Fruit fly (Drosophila melanogaster) whole organism, embryonic: ENCODE data around the gene UQCR-Q.

Experiments
- Antp ChIP-seq: fragments of 200-800 bp; sonication (Bioruptor generic); optimal IDR thresholded peaks from 3 replicates; lab custom pipeline; 2016; ENCODE audit warnings: missing biosample characterization, missing genetic modification characterization
- Blimp-1 ChIP-seq: fragments of 200-800 bp; sonication (Bioruptor generic); optimal IDR thresholded peaks from 3 replicates; lab custom pipeline; 2018; ENCODE audit warnings: missing biosample characterization, missing genetic modification characterization, mild to moderate bottlenecking, moderate library complexity, missing genetic modification reagents
- BtbVII ChIP-seq: fragments of 200-800 bp; sonication (Bioruptor generic); optimal IDR thresholded peaks from 3 replicates; lab custom pipeline; 2017; ENCODE audit warnings: missing biosample characterization, mild to moderate bottlenecking, missing genetic modification characterization
- Bteb2 ChIP-seq: fragments of 200-800 bp; sonication (Bioruptor generic); optimal IDR thresholded peaks from 2 replicates; lab custom pipeline; 2016; ENCODE audit warnings: missing biosample characterization, missing genetic modification characterization
- CG10462 ChIP-seq: fragments of 200-800 bp; sonication (Bioruptor generic); optimal IDR thresholded peaks from 2 replicates; lab custom pipeline; 2016; ENCODE audit warnings: missing biosample characterization, missing genetic modification characterization
- CG11398 ChIP-seq: fragments of 200-800 bp; sonication (Bioruptor generic); optimal IDR thresholded peaks from 2 replicates; lab custom pipeline; 2016; ENCODE audit warnings: missing biosample characterization, missing genetic modification characterization
- CG12104 ChIP-seq: fragments of 200-800 bp; sonication (Bioruptor generic); optimal IDR thresholded peaks from 3 replicates; lab custom pipeline; 2016; ENCODE audit warnings: missing biosample characterization, missing genetic modification characterization
- CG12155 ChIP-seq: fragments of 200-800 bp; sonication (Bioruptor generic); optimal IDR thresholded peaks from 3 replicates; lab custom pipeline; 2016; ENCODE audit warnings: missing biosample characterization, missing genetic modification characterization
- CG1529 ChIP-seq: fragments of 200-800 bp; sonication (Bioruptor generic); optimal IDR thresholded peaks from 3 replicates; lab custom pipeline; 2018; ENCODE audit warnings: missing biosample characterization, missing genetic modification characterization
- CG16815 ChIP-seq: fragments of 200-800 bp; sonication (Bioruptor generic); optimal IDR thresholded peaks from 3 replicates; lab custom pipeline; 2017; ENCODE audit warnings: missing biosample characterization, mild to moderate bottlenecking, missing genetic modification characterization
- CG17612 ChIP-seq: fragments of 200-800 bp; sonication (Bioruptor generic); IDR thresholded peaks from 2 replicates; pipeline ENCODE4 v1.3.6; 2022; ENCODE audit warnings: missing biosample characterization, missing genetic modification characterization
- CG18599 ChIP-seq: fragments of 200-800 bp; sonication (Bioruptor generic); optimal IDR thresholded peaks from 3 replicates; lab custom pipeline; 2017; ENCODE audit warnings: missing biosample characterization, missing genetic modification characterization, mild to moderate bottlenecking, moderate library complexity, missing genetic modification reagents
- CG5953 ChIP-seq: fragments of 200-800 bp; sonication (Bioruptor generic); IDR thresholded peaks from 2 replicates; pipeline ENCODE4 v1.3.6; 2022; ENCODE audit warnings: missing biosample characterization, missing genetic modification characterization
- CG6654 ChIP-seq: fragments of 200-800 bp; sonication (Bioruptor generic); optimal IDR thresholded peaks from 2 replicates; lab custom pipeline; 2017; ENCODE audit warnings: missing biosample characterization, mild to moderate bottlenecking, missing genetic modification characterization
- CG6813 ChIP-seq: fragments of 200-800 bp; sonication (Bioruptor generic); optimal IDR thresholded peaks from 2 replicates; lab custom pipeline; 2017; ENCODE audit warnings: missing biosample characterization, missing genetic modification characterization, mild to moderate bottlenecking, moderate library complexity, missing genetic modification reagents
- CG7372 ChIP-seq: fragments of 200-800 bp; sonication (Bioruptor generic); IDR thresholded peaks from 2 replicates; pipeline ENCODE4 v1.3.6; 2022; ENCODE audit warnings: missing biosample characterization, missing genetic modification characterization
- CG7745 ChIP-seq: fragments of 200-800 bp; sonication (Bioruptor generic); optimal IDR thresholded peaks from 2 replicates; lab custom pipeline; 2018; ENCODE audit warnings: missing biosample characterization, mild to moderate bottlenecking, missing genetic modification characterization, moderate library complexity
- CG9437 ChIP-seq: fragments of 200-800 bp; sonication (Bioruptor generic); optimal IDR thresholded peaks from 2 replicates; lab custom pipeline; 2018; ENCODE audit warnings: missing biosample characterization, mild to moderate bottlenecking, missing genetic modification characterization
- CG9797 ChIP-seq: fragments of 200-800 bp; sonication (Bioruptor generic); optimal IDR thresholded peaks from 3 replicates; lab custom pipeline; 2018; ENCODE audit warnings: missing biosample characterization, mild to moderate bottlenecking, missing genetic modification characterization
- CG9876 ChIP-seq: fragments of 200-800 bp; sonication (Bioruptor generic); optimal IDR thresholded peaks from 2 replicates; lab custom pipeline; 2016; ENCODE audit warnings: missing biosample characterization, missing genetic modification characterization
- CG9932 ChIP-seq: fragments of 200-800 bp; sonication (Bioruptor generic); IDR thresholded peaks from 2 replicates; pipeline ENCODE4 v1.3.6; 2022; ENCODE audit warnings: missing biosample characterization, missing genetic modification characterization
- D19B ChIP-seq: fragments of 200-800 bp; sonication (Bioruptor generic); optimal IDR thresholded peaks from 2 replicates; lab custom pipeline; 2017; ENCODE audit warnings: missing biosample characterization, mild to moderate bottlenecking, missing genetic modification characterization
- E2f2 ChIP-seq: fragments of 200-800 bp; sonication (Bioruptor generic); IDR thresholded peaks from 2 replicates; pipeline ENCODE4 v1.3.6; 2022; ENCODE audit warnings: missing biosample characterization, missing genetic modification characterization
- Fer1 ChIP-seq: fragments of 200-800 bp; sonication (Bioruptor generic); optimal IDR thresholded peaks from 2 replicates; lab custom pipeline; 2017; ENCODE audit warnings: missing biosample characterization, mild to moderate bottlenecking, missing genetic modification characterization
- MBD-R2 ChIP-seq: fragments of 200-800 bp; sonication (Bioruptor generic); IDR thresholded peaks from 2 replicates; pipeline ENCODE4 v1.3.6; 2022; ENCODE audit warnings: missing biosample characterization, missing genetic modification characterization
- Nf-YB ChIP-seq: fragments of 200-800 bp; sonication (Bioruptor generic); optimal IDR thresholded peaks from 3 replicates; lab custom pipeline; 2019; ENCODE audit warnings: missing biosample characterization, mild to moderate bottlenecking, missing genetic modification characterization, moderate library complexity
- NfI ChIP-seq: fragments of 200-800 bp; sonication (Bioruptor generic); optimal IDR thresholded peaks from 3 replicates; lab custom pipeline; 2018; ENCODE audit warnings: missing biosample characterization, mild to moderate bottlenecking, missing genetic modification characterization, moderate library complexity
- Six4 ChIP-seq: fragments of 200-800 bp; sonication (Bioruptor generic); optimal IDR thresholded peaks from 2 replicates; lab custom pipeline; 2016; ENCODE audit warnings: missing biosample characterization, missing genetic modification characterization
- Sry-δ ChIP-seq: fragments of 200-800 bp; sonication (Bioruptor generic); optimal IDR thresholded peaks from 2 replicates; lab custom pipeline; 2016; ENCODE audit warnings: missing biosample characterization, missing genetic modification characterization
- ab ChIP-seq: fragments of 200-800 bp; sonication (Bioruptor generic); optimal IDR thresholded peaks from 2 replicates; lab custom pipeline; 2016; ENCODE audit warnings: missing biosample characterization, missing genetic modification characterization
- bigmax ChIP-seq: fragments of 200-800 bp; sonication (Bioruptor generic); optimal IDR thresholded peaks from 2 replicates; lab custom pipeline; 2018; ENCODE audit warnings: missing biosample characterization, mild to moderate bottlenecking, missing genetic modification characterization
- br ChIP-seq: fragments of >200 bp; optimal IDR thresholded peaks from 2 replicates; lab custom pipeline; 2017
- ci ChIP-seq: fragments of 200-800 bp; sonication (Bioruptor generic); IDR thresholded peaks from 3 replicates; pipeline ENCODE4 v1.3.6; 2022; ENCODE audit warnings: missing biosample characterization, missing genetic modification characterization
- da ChIP-seq: fragments of 200-800 bp; sonication (Bioruptor generic); optimal IDR thresholded peaks from 2 replicates; lab custom pipeline; 2016; ENCODE audit warnings: missing biosample characterization, missing genetic modification characterization
- dimm ChIP-seq: fragments of 200-800 bp; sonication (Bioruptor generic); IDR thresholded peaks from 2 replicates; pipeline ENCODE4 v1.3.6; 2022; ENCODE audit warnings: missing biosample characterization, missing genetic modification characterization
- dmrt99B ChIP-seq: fragments of 200-800 bp; sonication (Bioruptor generic); optimal IDR thresholded peaks from 2 replicates; lab custom pipeline; 2018; ENCODE audit warnings: missing biosample characterization, mild to moderate bottlenecking, missing genetic modification characterization, moderate library complexity
- ewg ChIP-seq: fragments of 200-800 bp; sonication (Bioruptor generic); optimal IDR thresholded peaks from 3 replicates; lab custom pipeline; 2017; ENCODE audit warnings: mild to moderate bottlenecking, missing biosample characterization, missing genetic modification reagents, missing genetic modification characterization
- gsb-n ChIP-seq: fragments of 200-800 bp; sonication (Bioruptor generic); optimal IDR thresholded peaks from 3 replicates; lab custom pipeline; 2018; ENCODE audit warnings: missing biosample characterization, mild to moderate bottlenecking, missing genetic modification characterization
- h ChIP-seq: fragments of >200 bp; optimal IDR thresholded peaks from 2 replicates; lab custom pipeline; 2017
- hb ChIP-seq: fragments of 200-800 bp; sonication (Bioruptor generic); IDR thresholded peaks from 3 replicates; pipeline ENCODE4 v1.3.6; 2022; ENCODE audit warnings: missing biosample characterization, missing genetic modification characterization; ENCODE audit not compliant: partially characterized antibody
- her ChIP-seq: fragments of 200-800 bp; sonication (Bioruptor generic); optimal IDR thresholded peaks from 2 replicates; lab custom pipeline; 2016; ENCODE audit warnings: missing biosample characterization, missing genetic modification characterization
- kni ChIP-seq: fragments of 200-800 bp; sonication (Bioruptor generic); optimal IDR thresholded peaks from 3 replicates; lab custom pipeline; 2017; ENCODE audit warnings: mild to moderate bottlenecking, missing biosample characterization, missing genetic modification reagents, missing genetic modification characterization
- lilli ChIP-seq: fragments of 200-800 bp; sonication (Bioruptor generic); optimal IDR thresholded peaks from 3 replicates; lab custom pipeline; 2016; ENCODE audit warnings: missing biosample characterization, missing genetic modification characterization
- luna ChIP-seq: fragments of 200-800 bp; sonication (Bioruptor generic); optimal IDR thresholded peaks from 2 replicates; lab custom pipeline; 2016; ENCODE audit warnings: missing biosample characterization, missing genetic modification characterization
- nerfin-1 ChIP-seq: fragments of 200-800 bp; sonication (Bioruptor generic); optimal IDR thresholded peaks from 3 replicates; lab custom pipeline; 2019; ENCODE audit warnings: missing biosample characterization, mild to moderate bottlenecking, missing genetic modification characterization, moderate library complexity
- pfk ChIP-seq: fragments of 200-800 bp; sonication (Bioruptor generic); optimal IDR thresholded peaks from 2 replicates; lab custom pipeline; 2018; ENCODE audit warnings: missing biosample characterization, mild to moderate bottlenecking, missing genetic modification characterization, moderate library complexity
- pho ChIP-seq: fragments of 200-800 bp; sonication (Bioruptor generic); optimal IDR thresholded peaks from 2 replicates; lab custom pipeline; 2016; ENCODE audit warnings: missing biosample characterization, missing genetic modification characterization
- repo ChIP-seq: fragments of 200-800 bp; sonication (Bioruptor generic); optimal IDR thresholded peaks from 2 replicates; lab custom pipeline; 2016; ENCODE audit warnings: missing biosample characterization, missing genetic modification characterization
- stc ChIP-seq: fragments of 200-800 bp; sonication (Bioruptor generic); IDR thresholded peaks from 2 replicates; pipeline ENCODE4 v1.3.6; 2022; ENCODE audit warnings: missing biosample characterization, missing genetic modification characterization
- ttk ChIP-seq: fragments of 200-800 bp; sonication (Bioruptor generic); IDR thresholded peaks from 2 replicates; pipeline ENCODE4 v2.1.2; 2022; ENCODE audit warnings: missing biosample characterization, missing genetic modification characterization
- wor ChIP-seq: fragments of 200-800 bp; sonication (Bioruptor generic); IDR thresholded peaks from 2 replicates; pipeline ENCODE4 v1.3.6; 2022; ENCODE audit warnings: missing biosample characterization, missing genetic modification characterization
- zen2 ChIP-seq: fragments of 200-800 bp; sonication (Bioruptor generic); IDR thresholded peaks from 3 replicates; pipeline ENCODE4 v1.3.6; 2022; ENCODE audit warnings: missing biosample characterization, missing genetic modification characterization; ENCODE audit not compliant: partially characterized antibody

Gene UQCR-Q

dm6 chr3L:17430957-17431585 is 43.5 kb upstream of the UQCR-Q start (continued):
- TF ChIP-seq BtbVII (GFP tag; lab: Kevin White, UChicago) (no peak), dimm (GFP tag; lab: Robert Waterston, UW) (no peak), bigmax (GFP tag; lab: Kevin White, UChicago) (no peak), CG9932 (GFP tag; lab: Robert Waterston, UW) (peak; percentile 15; the same call in 1 of the 2 replicates), CG5953 (GFP tag; lab: Robert Waterston, UW) (no peak), CG12155 (GFP tag; lab: Kevin White, UChicago) (no peak), CG9797 (no peak), h (no peak), Fer1 (GFP tag; lab: Kevin White, UChicago) (no peak), CG6654 (GFP tag; lab: Kevin White, UChicago) (no peak), CG17612 (GFP tag; lab: Robert Waterston, UW) (no peak), stc (GFP tag; lab: Robert Waterston, UW) (no peak), CG18599 (GFP tag; lab: Kevin White, UChicago) (no peak), Sry-δ (no peak), ci (GFP tag; lab: Robert Waterston, UW) (no peak), dmrt99B (tag; lab: Kevin White, UChicago) (peak; percentile 13), zen2 (no peak), CG11398 (GFP tag; lab: Kevin White, UChicago) (no peak), da (GFP tag; lab: Kevin White, UChicago) (no peak), her (GFP tag; lab: Kevin White, UChicago) (no peak), pfk (GFP tag; lab: Kevin White, UChicago) (peak; percentile 81), lilli (GFP tag; lab: Kevin White, UChicago) (peak; percentile 14), CG10462 (GFP tag; lab: Kevin White, UChicago) (no peak), MBD-R2 (GFP tag; lab: Robert Waterston, UW) (no peak), CG9437 (no peak), ttk (GFP tag; lab: Robert Waterston, UW) (no peak), luna (no peak), NfI (GFP tag; lab: Kevin White, UChicago) (no peak), Antp (no peak), CG6813 (GFP tag; lab: Kevin White, UChicago) (no peak), repo (GFP tag; lab: Kevin White, UChicago) (no peak), Nf-YB (GFP tag; lab: Kevin White, UChicago) (no peak), hb (no peak), ab (GFP tag; lab: Kevin White, UChicago) (no peak), E2f2 (GFP tag; lab: Robert Waterston, UW) (no peak), ewg (no peak), pho (GFP tag; lab: Kevin White, UChicago) (peak; percentile 3), Bteb2 (no peak), CG9876 (no peak), br (lab: Kevin White, UChicago) (no peak), gsb-n (tag; lab: Kevin White, UChicago) (no peak), wor (GFP tag; lab: Robert Waterston, UW) (no peak), CG16815 (GFP tag; lab: Kevin White, UChicago) (no peak), CG7372 (GFP tag; lab: Robert Waterston, UW) (no peak), Blimp-1 (GFP tag; lab: Kevin White, UChicago) (no peak), CG12104 (no peak), kni (no peak), D19B (GFP tag; lab: Kevin White, UChicago) (peak; percentile 20), nerfin-1 (tag; lab: Kevin White, UChicago) (no peak), CG1529 (GFP tag; lab: Kevin White, UChicago) (no peak), CG7745 (no peak), Six4 (no peak)
